Worm (Caenorhabditis elegans): ENCODE data around the gene F23H12.5.

DNA sequence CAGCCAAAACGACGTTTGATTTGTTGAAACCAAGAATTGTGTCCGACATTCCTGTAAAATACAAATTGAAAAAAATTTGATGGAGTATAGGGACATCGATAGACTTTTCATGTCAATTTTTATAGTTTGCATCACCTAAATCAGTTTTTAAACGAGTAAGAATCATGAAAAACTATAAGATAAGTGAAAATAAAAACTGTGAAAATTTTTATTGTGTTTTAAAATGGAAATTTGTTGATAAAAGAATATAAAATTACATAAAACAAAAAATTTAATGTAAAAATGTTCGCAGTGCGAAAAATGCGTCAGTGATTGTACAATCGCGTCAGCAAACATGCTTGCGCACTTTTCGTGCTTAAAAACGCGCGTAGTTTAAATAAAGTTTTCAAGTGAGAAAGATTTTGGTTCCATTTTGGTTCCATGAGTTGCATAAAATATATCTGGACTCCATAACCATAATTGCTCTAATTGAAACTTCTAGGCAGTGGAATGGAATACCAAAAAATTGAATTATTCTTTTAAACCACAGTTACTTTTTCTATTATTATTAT lies 15.0 kb upstream of the F23H12.5 start, which contains the start of gene tomm-20:
- peak; percentile 92 for TF ChIP-seq lin-13 (GFP tag; optimal IDR thresholded peaks at IDR 0.05)
- peak in 1 of 2 experiments; percentile 78 for TF ChIP-seq mdl-1 (tag; optimal IDR thresholded peaks at IDR 0.05)
- TF ChIP-seq pqm-1 (tag; optimal IDR thresholded peaks at IDR 0.05), result no peak
- TF ChIP-seq nhr-28 (tag; optimal IDR thresholded peaks at IDR 0.05), result no peak
